Fruit fly (Drosophila melanogaster): ENCODE results near the gene Vps45.

Gene Vps45

DNA sequence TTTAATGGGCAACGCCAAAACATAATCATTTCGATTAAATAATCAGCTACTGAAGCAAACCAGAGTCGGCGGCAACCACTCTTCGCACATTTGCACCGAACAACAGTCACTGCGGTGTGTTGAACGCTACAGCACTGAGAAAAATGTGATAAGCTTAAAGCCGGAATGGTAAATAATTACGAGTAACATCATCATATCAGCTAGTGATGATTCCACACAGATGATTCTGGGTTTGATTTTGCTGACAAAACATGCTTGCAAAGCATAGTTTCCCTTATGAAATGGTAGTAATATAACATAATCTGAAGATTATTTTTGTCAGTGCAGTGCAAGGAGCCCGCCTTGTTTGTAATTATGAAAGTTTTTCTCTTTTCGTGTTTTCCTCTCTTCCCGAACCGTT lies 34.4 kb downstream of the Vps45 start (continued):
- TF ChIP-seq Mes4 (GFP tag; optimal IDR thresholded peaks at IDR 0.05): peak; percentile 36
- no peak for TF ChIP-seq ems (GFP tag; optimal IDR thresholded peaks at IDR 0.05)
- TF ChIP-seq hb (GFP tag; IDR thresholded peaks at IDR 0.05; ENCODE audit: partially characterized antibody): no peak
- peak; percentile 33; the same call in 1 of the 2 replicates for TF ChIP-seq onecut (GFP tag; IDR thresholded peaks at IDR 0.05)
- TF ChIP-seq Vsx1 (GFP tag; optimal IDR thresholded peaks at IDR 0.05): no peak
- TF ChIP-seq danr (GFP tag; IDR thresholded peaks at IDR 0.05): no peak
- peak; percentile 64 for TF ChIP-seq tin (GFP tag; optimal IDR thresholded peaks at IDR 0.05)
- TF ChIP-seq TFAM (GFP tag; optimal IDR thresholded peaks at IDR 0.05): no peak
- no peak for TF ChIP-seq CG34224 (GFP tag; IDR thresholded peaks at IDR 0.05; ENCODE audit: partially characterized antibody)
- no peak for TF ChIP-seq h (optimal IDR thresholded peaks at IDR 0.05)
- peak; percentile 38; the same call in 1 of the 2 replicates for TF ChIP-seq CG10366 (GFP tag; IDR thresholded peaks at IDR 0.05)
- no peak for TF ChIP-seq Oaz (GFP tag; IDR thresholded peaks at IDR 0.05)
- TF ChIP-seq exex (tag; optimal IDR thresholded peaks at IDR 0.05): no peak
- TF ChIP-seq MTF-1 (GFP tag; optimal IDR thresholded peaks at IDR 0.05; ENCODE audit: borderline replicate concordance): no peak
- no peak for TF ChIP-seq Fer1 (GFP tag; optimal IDR thresholded peaks at IDR 0.05)
- no peak for TF ChIP-seq Ets97D (GFP tag; optimal IDR thresholded peaks at IDR 0.05)
- no peak for TF ChIP-seq lov (optimal IDR thresholded peaks at IDR 0.05)
- no peak for TF ChIP-seq lov (GFP tag; IDR thresholded peaks at IDR 0.05)
- TF ChIP-seq CG11085 (GFP tag; IDR thresholded peaks at IDR 0.05): no peak
- no peak for TF ChIP-seq CG15073 (GFP tag; optimal IDR thresholded peaks at IDR 0.05)
- TF ChIP-seq CG11696 (GFP tag; IDR thresholded peaks at IDR 0.05): no peak
- no peak for TF ChIP-seq bab2 (GFP tag; optimal IDR thresholded peaks at IDR 0.05)
- peak; percentile 52 for TF ChIP-seq CG1529 (GFP tag; optimal IDR thresholded peaks at IDR 0.05)
- TF ChIP-seq dan (GFP tag; IDR thresholded peaks at IDR 0.05): no peak
- TF ChIP-seq stc (GFP tag; IDR thresholded peaks at IDR 0.05): no peak
- TF ChIP-seq CG10462 (GFP tag; optimal IDR thresholded peaks at IDR 0.05): peak; percentile 46
- TF ChIP-seq emc (GFP tag; optimal IDR thresholded peaks at IDR 0.05): no peak
- TF ChIP-seq so (GFP tag; IDR thresholded peaks at IDR 0.05): 0 out of 3 replicates have a peak, but pooled peaks have one; percentile 15
- TF ChIP-seq grn (GFP tag; optimal IDR thresholded peaks at IDR 0.05): no peak
- TF ChIP-seq MESR4 (GFP tag; optimal IDR thresholded peaks at IDR 0.05): no peak
- no peak for TF ChIP-seq CG33213 (GFP tag; optimal IDR thresholded peaks at IDR 0.05)
- peak; percentile 25 for TF ChIP-seq Sry-δ (GFP tag; optimal IDR thresholded peaks at IDR 0.05)
- no peak for TF ChIP-seq CG3163 (GFP tag; optimal IDR thresholded peaks at IDR 0.05)
- TF ChIP-seq Hr3 (GFP tag; optimal IDR thresholded peaks at IDR 0.05): peak; percentile 32
- no peak for TF ChIP-seq Hmr (GFP tag; optimal IDR thresholded peaks at IDR 0.05)
- peak; percentile 55 for TF ChIP-seq CG4424 (GFP tag; optimal IDR thresholded peaks at IDR 0.05)
- no peak for TF ChIP-seq aop (GFP tag; IDR thresholded peaks at IDR 0.05)
- no peak for TF ChIP-seq Scr (GFP tag; IDR thresholded peaks at IDR 0.05; ENCODE audit: partially characterized antibody)
- TF ChIP-seq CTCF (GFP tag; optimal IDR thresholded peaks at IDR 0.05): no peak
- peak; percentile 28 for TF ChIP-seq CG6813 (GFP tag; optimal IDR thresholded peaks at IDR 0.05)
- TF ChIP-seq gcm (GFP tag; optimal IDR thresholded peaks at IDR 0.05): peak; percentile 45
- peak; percentile 82 for TF ChIP-seq CG1603 (tag; optimal IDR thresholded peaks at IDR 0.05)
- peak; percentile 53 for TF ChIP-seq CG8359 (GFP tag; optimal IDR thresholded peaks at IDR 0.05; ENCODE audit: borderline replicate concordance)
- TF ChIP-seq CG13894 (tag; optimal IDR thresholded peaks at IDR 0.05): no peak
- no peak for TF ChIP-seq Dbx (GFP tag; IDR thresholded peaks at IDR 0.05)
- TF ChIP-seq Sox100B (GFP tag; optimal IDR thresholded peaks at IDR 0.05): peak; percentile 39
- peak; percentile 51 for TF ChIP-seq CG8944 (GFP tag; optimal IDR thresholded peaks at IDR 0.05)
- TF ChIP-seq repo (GFP tag; optimal IDR thresholded peaks at IDR 0.05): no peak
- TF ChIP-seq CG16863 (GFP tag; optimal IDR thresholded peaks at IDR 0.05): peak; percentile 59
- TF ChIP-seq lbe (GFP tag; optimal IDR thresholded peaks at IDR 0.05): no peak
- TF ChIP-seq Med (GFP tag): peak; percentile 58
- TF ChIP-seq Gsc (GFP tag; IDR thresholded peaks at IDR 0.05): no peak
- peak; percentile 51 for TF ChIP-seq CG33557 (GFP tag; optimal IDR thresholded peaks at IDR 0.05)

All from whole organism, embryonic.